Worm (Caenorhabditis elegans) whole organism, dauer: Measurements from ENCODE around the gene oig-8.
"Not testable (repeated sequence)": the region's sequence is repeated elsewhere in the genome, so short reads cannot be mapped to it uniquely, and the experiment has no call there.

Experiments used
- unc-62 ChIP-seq: sonication (generic microtip); optimal IDR thresholded peaks from 2 replicates; lab custom pipeline; 2017; ENCODE audit warnings: missing biosample characterization, missing genetic modification reagents, missing genetic modification characterization

oig-8 gene

DNA sequence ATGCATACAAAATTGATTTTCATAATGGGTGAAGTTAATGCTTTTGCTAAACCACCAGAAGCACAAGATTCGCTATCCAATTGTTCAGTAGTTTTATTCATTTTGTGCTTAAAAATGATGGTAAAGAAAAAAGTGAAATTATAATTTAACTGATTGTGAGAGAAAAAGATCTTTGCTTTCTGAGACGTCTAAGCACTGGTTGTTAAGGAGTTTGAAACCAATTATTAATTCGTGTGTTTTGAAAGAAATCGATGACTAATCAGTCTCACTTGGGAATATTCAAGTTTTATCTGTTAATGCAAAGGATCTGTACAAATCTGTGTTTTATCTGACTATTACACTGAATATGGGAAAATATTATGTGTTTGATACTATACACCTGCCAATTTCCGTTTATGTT is 2.8 kb upstream of the oig-8 start, which contains the start of gene sra-26:
sra-26 (minus strand) TSS at position 101 of the 400 bp plus-strand sequence.
- no peak for TF ChIP-seq unc-62

DNA sequence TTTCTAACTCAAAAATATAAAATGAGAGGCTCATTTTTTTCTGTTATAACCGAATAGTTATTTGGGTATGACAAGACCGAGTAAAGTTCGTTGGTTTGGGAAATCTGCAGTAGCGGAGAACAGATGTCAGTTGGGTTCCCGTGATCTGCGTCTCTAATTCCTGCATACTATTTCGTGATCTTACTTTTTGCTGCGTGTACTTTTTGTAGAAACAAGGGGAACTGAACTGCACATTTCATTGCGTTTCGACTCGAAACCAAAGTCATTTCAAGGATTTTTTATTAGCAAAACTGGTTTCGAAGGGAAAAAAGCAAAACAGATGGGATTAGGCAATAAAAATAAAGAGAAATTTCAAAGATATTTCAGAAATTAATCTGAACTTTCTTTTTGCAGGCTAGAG is 2.0 kb downstream of the oig-8 start:
- TF ChIP-seq unc-62 = no peak

DNA sequence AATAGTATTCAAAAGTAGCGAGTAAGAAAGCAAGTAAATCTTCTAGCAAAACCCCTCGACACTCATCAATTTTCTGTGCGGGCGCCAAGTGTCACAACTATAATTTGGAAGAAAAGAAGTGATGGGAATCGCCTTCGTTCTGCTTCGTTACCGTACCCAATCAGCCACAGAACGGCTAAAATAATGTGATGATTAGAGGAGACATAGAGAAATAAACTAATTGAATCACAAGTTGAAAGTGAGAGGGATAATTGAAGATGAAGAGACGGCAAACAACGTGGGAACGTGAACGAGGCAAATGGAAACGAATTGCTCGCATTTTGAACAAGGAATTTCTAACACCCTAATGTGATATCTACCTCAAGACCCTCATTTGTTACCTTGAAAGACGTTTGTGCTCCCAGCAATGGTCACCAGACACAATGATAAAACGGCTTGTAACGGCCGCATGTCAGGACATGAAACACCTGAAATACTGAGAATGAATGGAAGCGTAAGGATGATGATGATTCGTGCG is 6.2 kb downstream of the oig-8 start, which contains the start of gene T19D12.6:
T19D12.6 (minus strand) TSS at position 467 of the 517 bp plus-strand sequence.
- no peak for TF ChIP-seq unc-62

DNA sequence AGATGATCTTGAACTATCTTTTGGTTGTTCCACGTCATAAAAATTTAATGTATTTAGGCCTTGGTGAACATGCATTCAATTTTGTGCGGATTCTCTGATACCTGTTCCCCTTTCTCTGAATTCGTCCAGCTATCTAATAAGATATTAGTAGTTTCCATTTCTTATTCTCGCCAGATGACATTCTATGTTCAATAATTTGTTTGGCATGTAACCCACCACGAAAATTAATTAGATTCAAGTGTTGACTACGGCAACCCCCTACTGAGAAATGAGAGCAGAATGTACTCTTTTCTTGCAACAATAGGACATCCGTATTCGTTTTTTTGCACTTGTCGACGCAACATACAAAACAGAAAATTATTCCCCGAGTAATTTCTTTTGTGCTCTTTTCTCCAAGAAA is 6.7 kb downstream of the oig-8 start:
- TF ChIP-seq unc-62 = no peak

DNA sequence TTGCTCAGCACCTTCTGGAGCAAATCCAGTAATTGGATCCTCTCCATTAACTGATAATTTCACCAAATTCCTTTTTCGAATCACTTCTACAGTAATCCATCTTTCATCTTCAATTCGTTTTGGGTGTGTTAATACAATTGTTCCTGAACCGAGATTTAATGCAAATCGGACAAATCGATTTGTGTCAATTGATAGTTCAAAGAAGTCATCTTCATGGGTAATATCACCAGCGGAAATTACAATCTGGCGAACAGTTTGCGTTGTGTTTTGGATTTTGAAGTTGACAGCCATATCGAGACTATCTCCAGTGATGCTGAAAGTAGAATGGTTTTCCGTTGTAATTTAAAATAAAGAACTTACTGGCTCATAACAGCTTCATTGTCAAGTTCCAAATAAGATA is 11.1 kb downstream of the oig-8 start:
- no peak for TF ChIP-seq unc-62

DNA sequence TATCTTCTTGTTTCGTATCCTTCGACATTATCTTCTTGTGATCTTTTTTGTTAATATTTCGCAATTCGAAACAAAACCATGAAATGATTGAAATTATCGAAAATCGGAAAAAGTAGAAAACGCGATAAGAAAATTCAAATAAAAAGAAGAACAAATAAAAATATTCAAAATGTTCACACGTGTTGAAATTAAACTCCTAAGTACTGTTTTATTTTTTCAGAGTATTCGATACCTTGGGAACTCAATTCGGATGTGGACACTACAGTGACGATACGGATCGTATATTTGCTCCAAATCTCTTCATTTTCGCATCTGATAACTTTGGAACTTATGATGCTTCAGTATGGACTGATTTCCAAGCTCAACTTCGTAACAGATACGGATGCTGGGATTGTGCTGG is 12.8 kb downstream of the oig-8 start, which contains the start of gene T19D12.5:
T19D12.5 (minus strand) TSS at position 101 of the 400 bp plus-strand sequence.
- no peak for TF ChIP-seq unc-62

DNA sequence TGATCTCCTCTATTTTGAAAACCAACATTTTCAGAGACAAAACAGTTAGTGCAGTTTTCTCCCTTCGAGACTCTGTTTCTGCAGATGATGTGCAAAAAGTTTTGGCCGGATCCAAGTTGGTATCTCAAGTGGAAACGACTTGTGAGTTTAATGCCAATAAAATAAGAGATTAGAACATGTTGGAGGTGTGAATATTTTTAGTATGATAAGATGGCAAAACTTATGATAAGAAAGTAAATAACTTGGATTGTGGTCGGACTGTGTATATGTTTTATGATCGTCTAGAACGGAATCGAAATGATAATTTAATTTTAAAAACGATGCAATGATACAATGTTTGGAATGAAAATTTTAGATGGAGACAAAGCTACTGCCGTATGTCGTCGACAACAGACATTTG is 16.9 kb downstream of the oig-8 start:
- no peak for TF ChIP-seq unc-62

DNA sequence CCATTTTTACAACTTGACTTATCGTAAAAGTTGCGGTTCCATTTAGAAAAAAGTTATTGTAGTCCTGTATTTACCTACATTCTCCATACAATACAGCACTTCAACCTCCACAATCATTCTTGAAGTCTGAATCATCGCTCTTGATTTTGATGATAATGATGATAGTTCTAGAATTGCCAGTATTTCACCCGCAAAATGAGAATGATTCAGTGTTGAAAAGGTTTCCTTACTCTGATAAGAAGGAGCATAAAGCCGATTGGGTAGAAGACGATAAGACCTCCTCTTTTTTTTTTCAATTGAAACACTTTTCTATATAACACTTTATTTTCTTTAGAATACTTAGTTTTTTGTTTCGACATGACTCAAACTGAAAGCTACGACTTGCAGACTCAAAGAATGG is 18.1 kb downstream of the oig-8 start, which contains the start of gene T19D12.4:
T19D12.4 (plus strand) TSS at position 295 of the 400 bp plus-strand sequence.
- TF ChIP-seq unc-62 = no peak

DNA sequence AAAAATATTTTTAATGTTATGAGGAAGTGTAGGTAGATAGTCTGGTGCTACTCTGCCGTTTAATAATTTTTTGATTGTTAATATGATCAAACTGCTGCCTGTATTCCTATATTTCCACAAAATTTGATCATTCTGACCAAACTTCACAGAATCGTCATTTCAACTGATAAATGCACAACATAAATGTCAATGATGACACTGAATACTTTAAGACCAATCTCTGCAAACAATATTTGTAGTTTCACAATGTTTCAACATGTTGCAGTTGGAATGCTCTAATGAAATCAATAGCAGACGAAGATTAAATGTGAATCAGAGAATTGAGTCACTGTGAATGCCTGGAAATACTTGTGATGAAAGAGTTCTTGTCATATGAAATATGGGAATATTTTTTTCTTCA is 19.2 kb downstream of the oig-8 start:
- TF ChIP-seq unc-62 = no peak

DNA sequence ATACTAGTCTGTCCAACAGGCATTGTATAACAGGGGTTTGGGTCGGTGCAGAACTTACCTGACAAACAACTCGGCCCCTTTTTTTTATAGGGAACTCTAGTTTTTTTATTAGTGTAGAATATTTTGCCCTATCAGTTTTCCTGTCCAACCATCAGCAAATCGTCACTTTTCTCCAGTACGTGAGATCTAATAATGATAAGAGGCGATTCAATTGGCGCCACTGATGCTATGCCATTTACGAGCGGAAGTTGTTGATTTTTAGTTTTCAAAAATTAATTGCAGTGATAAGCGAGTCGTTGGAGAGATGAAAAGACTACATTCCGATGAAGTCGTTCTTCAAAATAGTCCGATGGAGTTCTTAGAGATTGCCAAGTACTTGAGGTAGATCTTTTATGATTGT is 20.5 kb downstream of the oig-8 start:
- no peak for TF ChIP-seq unc-62

DNA sequence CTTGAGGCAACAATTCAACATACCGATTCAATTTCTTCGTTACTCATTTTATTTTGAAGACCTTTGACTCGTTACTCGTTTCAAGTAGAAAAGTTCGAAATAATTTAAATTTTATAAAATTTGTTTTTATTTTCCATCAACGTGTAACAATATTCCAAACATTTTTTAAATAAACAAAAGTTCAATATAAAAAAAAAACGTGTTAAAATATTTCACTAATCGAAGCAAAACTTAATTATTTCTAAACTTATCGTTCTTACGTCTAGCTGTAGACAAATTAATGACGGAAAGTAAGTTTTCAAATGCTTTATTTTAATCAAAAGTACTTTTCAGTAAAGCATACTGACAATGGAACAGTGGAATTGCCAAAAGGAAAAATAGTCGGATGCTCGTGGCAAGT is 21.7 kb downstream of the oig-8 start, which contains the start of the genes F54H5.5 and F54H5.2:
F54H5.5 (minus strand) TSS at position 101 of the 400 bp plus-strand sequence.
F54H5.2 (plus strand) TSS at position 303 of the 400 bp plus-strand sequence.
- not testable (repeated sequence) for TF ChIP-seq unc-62

DNA sequence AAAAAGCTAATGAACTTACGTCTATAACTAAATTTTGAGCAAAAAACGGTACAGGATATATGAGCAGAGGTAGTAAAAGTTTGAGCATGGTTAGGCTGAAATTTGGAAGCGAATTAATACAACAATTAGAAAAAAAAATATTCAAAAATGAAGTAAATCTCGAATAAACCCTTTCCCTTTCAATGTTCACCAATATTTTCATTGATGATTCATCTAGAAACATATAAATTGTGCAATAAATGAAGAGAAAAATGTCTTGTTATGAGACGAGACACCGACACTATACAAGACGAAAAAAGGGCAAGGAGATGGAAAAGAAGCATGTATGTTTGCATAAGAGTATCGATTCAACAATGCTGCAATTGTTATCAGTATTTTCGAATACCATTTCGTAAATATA is 23.6 kb downstream of the oig-8 start, which contains the start of gene F54H5.14:
F54H5.14 (minus strand) TSS at position 101 of the 400 bp plus-strand sequence.
- no peak for TF ChIP-seq unc-62

DNA sequence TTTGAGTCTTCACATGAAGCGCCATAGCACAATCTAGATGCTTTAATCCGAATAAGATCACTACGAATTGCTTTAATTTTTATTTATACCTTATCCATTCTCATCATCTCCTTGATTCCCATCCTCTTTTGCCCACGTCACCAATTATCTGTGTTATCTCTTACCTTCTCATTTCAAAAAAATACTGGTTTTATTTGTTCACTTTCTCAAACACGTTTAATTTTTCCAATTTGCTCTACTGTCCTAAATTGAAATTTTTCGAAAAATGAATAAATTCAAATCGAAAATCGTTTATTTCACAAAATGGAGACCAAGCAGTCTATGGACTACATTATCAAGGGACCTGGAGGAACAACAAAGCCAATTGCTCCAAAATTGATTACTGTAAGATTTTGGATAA is 27.0 kb downstream of the oig-8 start, which contains the start of gene F54H5.3:
F54H5.3 (plus strand) TSS at position 301 of the 400 bp plus-strand sequence.
- no peak for TF ChIP-seq unc-62

DNA sequence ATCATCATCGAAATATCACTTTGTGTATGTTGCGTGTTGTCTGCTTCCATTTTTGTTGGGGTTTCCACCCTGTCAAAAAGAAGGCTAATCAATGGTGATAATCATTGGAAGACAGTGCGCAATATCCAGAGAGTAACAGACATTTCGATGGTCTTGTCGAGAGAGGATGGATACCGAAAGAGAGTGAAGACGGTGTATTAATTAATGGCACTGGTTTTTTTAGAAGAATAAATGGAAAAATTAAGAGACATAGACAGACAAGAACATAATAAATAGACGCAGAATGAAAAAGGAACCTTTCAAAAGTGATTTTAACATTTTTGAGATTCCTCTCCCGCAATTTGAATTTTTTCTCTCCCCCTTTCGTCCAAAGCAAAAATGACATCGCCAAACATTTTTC is 29.9 kb downstream of the oig-8 start:
- no peak for TF ChIP-seq unc-62

DNA sequence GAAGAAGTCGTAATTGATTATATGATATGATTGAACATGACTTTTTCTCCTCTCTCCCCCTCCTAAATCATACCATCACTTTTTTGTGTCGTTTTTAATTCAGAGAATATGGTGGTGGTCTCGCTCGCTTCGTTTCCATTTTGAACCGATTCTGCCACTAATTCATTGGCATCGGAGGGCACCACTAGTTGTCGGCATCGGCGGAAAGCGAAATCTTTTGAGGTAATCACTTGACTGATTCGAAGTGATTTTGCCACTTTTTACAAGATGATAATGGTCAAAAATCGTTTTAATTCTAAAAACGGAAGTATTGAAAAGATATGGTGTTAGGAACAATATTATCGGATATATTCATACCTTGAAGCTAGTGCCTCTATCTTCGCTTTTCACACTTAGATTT is 32.2 kb downstream of the oig-8 start, which contains the start of gene klf-3:
klf-3 (plus strand) TSS at position 109 of the 400 bp plus-strand sequence.
- no peak for TF ChIP-seq unc-62

DNA sequence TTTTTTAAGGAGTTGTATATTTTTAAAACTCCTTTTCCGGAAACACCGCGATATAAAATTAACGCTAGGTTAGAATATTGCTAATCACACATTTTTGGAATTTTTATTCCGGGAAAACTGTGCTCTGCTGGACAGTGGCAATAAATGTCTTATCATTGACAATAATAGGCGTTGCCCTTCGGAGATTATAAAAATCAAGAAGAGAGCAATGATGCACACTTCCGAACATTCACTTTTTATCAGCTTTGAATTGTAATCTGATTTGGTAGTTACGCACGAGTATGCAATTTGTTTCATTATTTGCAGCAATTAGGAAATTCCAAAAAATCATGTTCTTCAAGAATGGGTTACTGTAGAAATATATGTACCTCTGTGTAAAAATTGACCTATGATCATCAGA is 32.8 kb downstream of the oig-8 start:
- TF ChIP-seq unc-62 = no peak

DNA sequence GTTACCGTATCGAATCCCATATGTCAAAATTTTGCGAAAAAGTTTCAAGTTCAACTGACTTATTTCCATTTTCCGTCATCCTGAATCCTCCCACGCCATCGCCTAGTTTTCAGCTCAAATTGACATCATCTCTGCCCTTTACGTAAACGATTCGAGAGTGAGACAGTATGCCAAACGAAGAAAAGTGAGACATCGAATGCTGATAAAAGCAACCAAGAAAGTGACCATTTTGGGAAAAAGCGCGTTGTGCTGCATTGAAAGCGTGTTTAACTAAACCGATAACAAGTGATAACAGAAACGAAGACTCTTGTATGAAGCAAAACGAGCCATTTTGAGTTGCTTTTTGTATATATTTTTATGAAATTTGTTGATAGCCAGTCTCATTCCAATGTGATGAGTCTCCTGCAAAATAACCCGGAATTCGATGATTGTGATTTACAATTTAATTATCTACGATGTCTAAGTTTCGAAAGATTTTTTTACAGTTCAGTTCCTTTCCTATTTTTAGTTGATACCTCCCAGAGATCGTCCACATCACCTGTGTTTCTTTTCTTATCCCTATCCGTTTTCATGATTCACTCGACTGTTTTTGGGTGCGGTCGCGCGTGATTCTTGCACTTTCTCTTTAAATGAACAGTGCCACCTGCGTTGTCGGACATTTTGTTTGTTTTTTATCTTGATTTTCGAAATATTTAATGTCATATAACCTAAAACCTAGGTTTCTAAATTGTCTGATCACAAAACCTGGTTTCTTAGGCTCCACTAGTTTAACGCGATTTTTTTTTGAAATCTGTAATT is 33.5 kb downstream of the oig-8 start:
- no peak for TF ChIP-seq unc-62

DNA sequence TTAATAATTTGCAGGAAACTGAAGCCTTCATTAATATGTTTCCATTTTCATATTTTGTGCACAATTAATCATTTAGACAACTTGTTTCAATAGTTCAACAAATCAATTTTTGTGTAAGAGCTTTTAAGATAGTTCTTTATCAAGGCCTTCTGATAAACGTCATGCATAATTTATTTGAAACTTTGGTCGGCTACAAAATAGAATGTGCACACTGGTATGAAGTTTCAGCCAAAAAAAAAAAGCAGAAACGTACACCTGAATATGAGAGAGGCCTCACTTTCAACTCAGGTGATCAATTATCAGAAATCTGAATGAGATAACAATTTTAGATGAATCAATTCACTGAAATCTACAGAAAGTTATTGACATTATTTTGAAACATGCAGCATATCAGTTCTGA is 34.4 kb downstream of the oig-8 start:
- TF ChIP-seq unc-62 = no peak
